Fruit fly (Drosophila melanogaster) whole organism, embryonic: ENCODE results near the gene niki.
A peak's percentile ranks its signal among the peaks of the same experiment; 100 is the strongest.

ENCODE experiments used
- Bdp1 ChIP-seq: fragments of 200-800 bp; sonication (Bioruptor generic); optimal IDR thresholded peaks from 3 replicates; lab custom pipeline; 2016; ENCODE audit warnings: missing biosample characterization, missing genetic modification characterization
- Blimp-1 ChIP-seq: fragments of 200-800 bp; sonication (Bioruptor generic); optimal IDR thresholded peaks from 3 replicates; lab custom pipeline; 2018; ENCODE audit warnings: missing biosample characterization, missing genetic modification characterization, mild to moderate bottlenecking, moderate library complexity, missing genetic modification reagents
- CG10431 ChIP-seq: fragments of 200-800 bp; sonication (Bioruptor generic); optimal IDR thresholded peaks from 3 replicates; lab custom pipeline; 2018; ENCODE audit warnings: missing biosample characterization, mild to moderate bottlenecking, missing genetic modification characterization
- CG11398 ChIP-seq: fragments of 200-800 bp; sonication (Bioruptor generic); optimal IDR thresholded peaks from 2 replicates; lab custom pipeline; 2016; ENCODE audit warnings: missing biosample characterization, missing genetic modification characterization
- CG12659 ChIP-seq: fragments of 200-800 bp; sonication (Bioruptor generic); optimal IDR thresholded peaks from 3 replicates; lab custom pipeline; 2017; ENCODE audit warnings: mild to moderate bottlenecking, missing biosample characterization, missing genetic modification reagents, missing genetic modification characterization
- CG12769 ChIP-seq: fragments of 200-800 bp; sonication (Bioruptor generic); optimal IDR thresholded peaks from 2 replicates; lab custom pipeline; 2019; ENCODE audit warnings: missing biosample characterization, mild to moderate bottlenecking, missing genetic modification characterization, moderate library complexity
- CG12942 ChIP-seq: fragments of 200-800 bp; sonication (Bioruptor generic); optimal IDR thresholded peaks from 3 replicates; lab custom pipeline; 2016; ENCODE audit warnings: missing biosample characterization, missing genetic modification characterization
- CG1602 ChIP-seq: fragments of 200-800 bp; sonication (Bioruptor generic); optimal IDR thresholded peaks from 3 replicates; lab custom pipeline; 2016; ENCODE audit warnings: missing biosample characterization, missing genetic modification characterization
- CG17385 ChIP-seq: fragments of 200-800 bp; sonication (Bioruptor generic); optimal IDR thresholded peaks from 3 replicates; lab custom pipeline; 2018; ENCODE audit warnings: missing biosample characterization, mild to moderate bottlenecking, missing genetic modification characterization
- CG17912 ChIP-seq: fragments of 200-800 bp; sonication (Bioruptor generic); optimal IDR thresholded peaks from 2 replicates; lab custom pipeline; 2018; ENCODE audit warnings: missing biosample characterization, mild to moderate bottlenecking, missing genetic modification characterization
- CG30403 ChIP-seq: fragments of 200-800 bp; sonication (Bioruptor generic); optimal IDR thresholded peaks from 3 replicates; lab custom pipeline; 2016; ENCODE audit warnings: missing biosample characterization, missing genetic modification characterization
- CG30431 ChIP-seq: fragments of 200-800 bp; sonication (Bioruptor generic); optimal IDR thresholded peaks from 2 replicates; lab custom pipeline; 2017; ENCODE audit warnings: missing biosample characterization, missing genetic modification characterization
- CG3726 ChIP-seq: fragments of 200-800 bp; sonication (Bioruptor generic); IDR thresholded peaks from 3 replicates; pipeline ENCODE4, ENCODE4 v1.3.6; 2022; ENCODE audit warnings: missing biosample characterization, missing genetic modification characterization
- CG3847 ChIP-seq: fragments of 200-800 bp; sonication (Bioruptor generic); IDR thresholded peaks from 2 replicates; pipeline ENCODE4 v1.3.6; 2022; ENCODE audit warnings: missing biosample characterization, missing genetic modification characterization
- CG4360 ChIP-seq: fragments of 200-800 bp; sonication (Bioruptor generic); IDR thresholded peaks from 2 replicates; pipeline ENCODE4 v1.3.6; 2022; ENCODE audit warnings: missing biosample characterization, missing genetic modification characterization
- CG6683 ChIP-seq: fragments of 200-800 bp; sonication (Bioruptor generic); optimal IDR thresholded peaks from 2 replicates; lab custom pipeline; 2017; ENCODE audit warnings: missing biosample characterization, mild to moderate bottlenecking, missing genetic modification characterization, missing genetic modification reagents
- CG7839 ChIP-seq: fragments of 200-800 bp; sonication (Bioruptor generic); optimal IDR thresholded peaks from 3 replicates; lab custom pipeline; 2018; ENCODE audit warnings: missing biosample characterization, mild to moderate bottlenecking, missing genetic modification characterization, moderate library complexity
- CG9727 ChIP-seq: fragments of 200-800 bp; sonication (Bioruptor generic); optimal IDR thresholded peaks from 3 replicates; lab custom pipeline; 2017; ENCODE audit warnings: missing biosample characterization, mild to moderate bottlenecking, missing genetic modification characterization
- Dbx ChIP-seq: fragments of 200-800 bp; sonication (Bioruptor generic); IDR thresholded peaks from 3 replicates; pipeline ENCODE4 v1.3.6; 2022; ENCODE audit warnings: missing biosample characterization, missing genetic modification characterization
- HLH54F ChIP-seq: fragments of 200-800 bp; sonication (Bioruptor generic); optimal IDR thresholded peaks from 3 replicates; lab custom pipeline; 2016; ENCODE audit warnings: missing biosample characterization, missing genetic modification characterization
- HLHmδ ChIP-seq: fragments of 200-800 bp; sonication (Bioruptor generic); optimal IDR thresholded peaks from 2 replicates; lab custom pipeline; 2018; ENCODE audit warnings: missing biosample characterization, mild to moderate bottlenecking, missing genetic modification characterization, moderate library complexity
- Hr3 ChIP-seq: fragments of 200-800 bp; sonication (Bioruptor generic); optimal IDR thresholded peaks from 3 replicates; lab custom pipeline; 2016; ENCODE audit warnings: missing biosample characterization, missing genetic modification characterization
- Meics ChIP-seq: fragments of 200-800 bp; sonication (Bioruptor generic); optimal IDR thresholded peaks from 2 replicates; lab custom pipeline; 2017; ENCODE audit warnings: missing biosample characterization, mild to moderate bottlenecking, missing genetic modification characterization
- Myb ChIP-seq: fragments of 200-800 bp; sonication (Bioruptor generic); optimal IDR thresholded peaks from 2 replicates; lab custom pipeline; 2016; ENCODE audit warnings: missing biosample characterization, missing genetic modification characterization
- NC2α ChIP-seq: fragments of 200-800 bp; sonication (Bioruptor generic); optimal IDR thresholded peaks from 2 replicates; lab custom pipeline; 2016; ENCODE audit warnings: missing biosample characterization, missing genetic modification characterization
- NfI ChIP-seq: fragments of 200-800 bp; sonication (Bioruptor generic); optimal IDR thresholded peaks from 3 replicates; lab custom pipeline; 2018; ENCODE audit warnings: missing biosample characterization, mild to moderate bottlenecking, missing genetic modification characterization, moderate library complexity
- Poxn ChIP-seq: fragments of 200-800 bp; sonication (Bioruptor generic); IDR thresholded peaks from 2 replicates; pipeline ENCODE4 v1.3.6; 2022; ENCODE audit warnings: missing biosample characterization, missing genetic modification characterization
- Trl ChIP-seq, 3 experiments: fragments of >200 bp in 2 of 3; fragments of 200-800 bp in 1 of 3; sonication (Bioruptor generic) in 1 of 3; optimal IDR thresholded peaks; 2 replicates in 1 of 3; 3 replicates in 2 of 3; lab custom pipeline; 2016 to 2017; ENCODE audit warnings: missing biosample characterization in 1 of 3, missing genetic modification characterization in 1 of 3
- Vsx1 ChIP-seq: fragments of 200-800 bp; sonication (Bioruptor generic); optimal IDR thresholded peaks from 2 replicates; lab custom pipeline; 2017; ENCODE audit warnings: missing biosample characterization, mild to moderate bottlenecking, missing genetic modification characterization, missing genetic modification reagents
- Xrp1 ChIP-seq: fragments of 200-800 bp; sonication (Bioruptor generic); IDR thresholded peaks from 2 replicates; pipeline ENCODE4 v1.3.6; 2022; ENCODE audit warnings: missing biosample characterization, missing genetic modification characterization
- abd-A ChIP-seq: fragments of 200-800 bp; sonication (Bioruptor generic); optimal IDR thresholded peaks from 3 replicates; lab custom pipeline; 2019; ENCODE audit warnings: missing biosample characterization, mild to moderate bottlenecking, missing genetic modification characterization, moderate library complexity
- aop ChIP-seq: fragments of 200-800 bp; sonication (Bioruptor generic); IDR thresholded peaks from 2 replicates; pipeline ENCODE4 v1.3.6; 2022; ENCODE audit warnings: missing biosample characterization, missing genetic modification characterization
- br ChIP-seq: fragments of >200 bp; optimal IDR thresholded peaks from 2 replicates; lab custom pipeline; 2017
- btn ChIP-seq: fragments of 200-800 bp; sonication (Bioruptor generic); optimal IDR thresholded peaks from 2 replicates; lab custom pipeline; 2016; ENCODE audit warnings: missing biosample characterization, missing genetic modification characterization
- chinmo ChIP-seq: fragments of 200-800 bp; sonication (Bioruptor generic); IDR thresholded peaks from 4 replicates; pipeline ENCODE4 v1.3.6; 2022; ENCODE audit warnings: missing biosample characterization, missing genetic modification characterization; ENCODE audit not compliant: partially characterized antibody
- cwo ChIP-seq: fragments of 200-800 bp; sonication (Bioruptor generic); optimal IDR thresholded peaks from 3 replicates; lab custom pipeline; 2017; ENCODE audit warnings: missing biosample characterization, missing genetic modification characterization, mild to moderate bottlenecking, moderate library complexity, missing genetic modification reagents
- ems ChIP-seq: fragments of 200-800 bp; sonication (Bioruptor generic); optimal IDR thresholded peaks from 3 replicates; lab custom pipeline; 2016; ENCODE audit warnings: missing biosample characterization, missing genetic modification characterization
- ewg ChIP-seq: fragments of 200-800 bp; sonication (Bioruptor generic); optimal IDR thresholded peaks from 3 replicates; lab custom pipeline; 2017; ENCODE audit warnings: mild to moderate bottlenecking, missing biosample characterization, missing genetic modification reagents, missing genetic modification characterization
- fd102C ChIP-seq: fragments of 200-800 bp; sonication (Bioruptor generic); optimal IDR thresholded peaks from 2 replicates; lab custom pipeline; 2018; ENCODE audit warnings: missing biosample characterization, mild to moderate bottlenecking, missing genetic modification characterization, moderate library complexity
- gce ChIP-seq: fragments of 200-800 bp; sonication (Bioruptor generic); IDR thresholded peaks from 3 replicates; pipeline ENCODE4 v1.3.6; 2022; ENCODE audit warnings: missing biosample characterization, missing genetic modification characterization
- ind ChIP-seq: fragments of 200-800 bp; sonication (Bioruptor generic); optimal IDR thresholded peaks from 3 replicates; lab custom pipeline; 2016; ENCODE audit warnings: missing biosample characterization, missing genetic modification characterization
- jigr1 ChIP-seq: fragments of 200-800 bp; sonication (Bioruptor generic); IDR thresholded peaks from 3 replicates; pipeline ENCODE4 v1.3.6; 2022; ENCODE audit warnings: missing biosample characterization, missing genetic modification characterization
- lilli ChIP-seq: fragments of 200-800 bp; sonication (Bioruptor generic); optimal IDR thresholded peaks from 3 replicates; lab custom pipeline; 2016; ENCODE audit warnings: missing biosample characterization, missing genetic modification characterization
- mirr ChIP-seq: fragments of 200-800 bp; sonication (Bioruptor generic); optimal IDR thresholded peaks from 3 replicates; lab custom pipeline; 2018; ENCODE audit warnings: missing biosample characterization, mild to moderate bottlenecking, missing genetic modification characterization
- oc ChIP-seq: fragments of 200-800 bp; sonication (Bioruptor generic); optimal IDR thresholded peaks from 2 replicates; lab custom pipeline; 2018; ENCODE audit warnings: missing biosample characterization, mild to moderate bottlenecking, missing genetic modification characterization, moderate library complexity
- pfk ChIP-seq: fragments of 200-800 bp; sonication (Bioruptor generic); optimal IDR thresholded peaks from 2 replicates; lab custom pipeline; 2018; ENCODE audit warnings: missing biosample characterization, mild to moderate bottlenecking, missing genetic modification characterization, moderate library complexity
- psq ChIP-seq: fragments of 200-800 bp; sonication (Bioruptor generic); optimal IDR thresholded peaks from 2 replicates; lab custom pipeline; 2017; ENCODE audit warnings: missing biosample characterization, missing genetic modification characterization
- repo ChIP-seq: fragments of 200-800 bp; sonication (Bioruptor generic); optimal IDR thresholded peaks from 2 replicates; lab custom pipeline; 2016; ENCODE audit warnings: missing biosample characterization, missing genetic modification characterization
- rib ChIP-seq: fragments of 200-800 bp; sonication (Bioruptor generic); IDR thresholded peaks from 2 replicates; pipeline ENCODE4 v1.3.6; 2022; ENCODE audit warnings: missing biosample characterization, missing genetic modification characterization
- so ChIP-seq: fragments of 200-800 bp; sonication (Bioruptor generic); IDR thresholded peaks from 3 replicates; pipeline ENCODE4 v1.3.6; 2022; ENCODE audit warnings: missing biosample characterization, missing genetic modification characterization

niki gene

dm6 chr3R:24813637-24814301, 11.7 kb downstream of the niki start, which contains the start of the genes lili and CG34150 (continued):
- TF ChIP-seq jigr1 (peak; percentile 36; the same call in 1 of the 3 replicates), rib (GFP tag; lab: Robert Waterston, UW) (no peak), CG4360 (GFP tag; lab: Robert Waterston, UW) (no peak), so (GFP tag; lab: Robert Waterston, UW) (no peak), Blimp-1 (GFP tag; lab: Kevin White, UChicago) (peak; percentile 76), CG11398 (GFP tag; lab: Kevin White, UChicago) (no peak), CG17385 (peak; percentile 63), Bdp1 (peak; percentile 61), CG17912 (GFP tag; lab: Kevin White, UChicago) (no peak), ems (GFP tag; lab: Kevin White, UChicago) (peak; percentile 70), NC2α (no peak), Xrp1 (GFP tag; lab: Robert Waterston, UW) (peak; percentile 73; the same call in 1 of the 2 replicates), HLH54F (peak; percentile 75), btn (GFP tag; lab: Kevin White, UChicago) (no peak), cwo (GFP tag; lab: Kevin White, UChicago) (peak; percentile 40), CG30403 (GFP tag; lab: Kevin White, UChicago) (peak; percentile 85), psq (GFP tag; lab: Kevin White, UChicago) (peak; percentile 57), NfI (GFP tag; lab: Kevin White, UChicago) (peak; percentile 69), gce (no peak), CG30431 (GFP tag; lab: Kevin White, UChicago) (no peak), Meics (peak; percentile 52), ewg (peak; percentile 51), CG3726 (GFP tag; lab: Robert Waterston, UW) (0 out of 3 replicates have a peak, but pooled peaks have one; percentile 31), Poxn (GFP tag; lab: Robert Waterston, UW) (no peak), CG12942 (GFP tag; lab: Kevin White, UChicago) (peak; percentile 74), CG12659 (GFP tag; lab: Kevin White, UChicago) (peak; percentile 80), br (no peak), Trl (optimal IDR thresholded peaks at IDR 0.05; lab: Kevin White, UChicago) (no peak), Trl (GFP tag; optimal IDR thresholded peaks at IDR 0.05; lab: Kevin White, UChicago) (peak; percentile 80), CG6683 (GFP tag; lab: Kevin White, UChicago) (no peak), CG3847 (peak; percentile 89), aop (GFP tag; lab: Robert Waterston, UW) (no peak), oc (tag; lab: Kevin White, UChicago) (no peak), CG10431 (GFP tag; lab: Kevin White, UChicago) (peak; percentile 30), pfk (GFP tag; lab: Kevin White, UChicago) (no peak), CG9727 (peak; percentile 72), Vsx1 (GFP tag; lab: Kevin White, UChicago) (no peak), CG12769 (tag; lab: Kevin White, UChicago) (no peak), mirr (no peak), CG1602 (GFP tag; lab: Kevin White, UChicago) (peak; percentile 70), repo (GFP tag; lab: Kevin White, UChicago) (peak; percentile 53), ind (GFP tag; lab: Kevin White, UChicago) (peak; percentile 73), Myb (GFP tag; lab: Kevin White, UChicago) (peak; percentile 44), CG7839 (tag; lab: Kevin White, UChicago) (peak; percentile 74), chinmo (GFP tag; lab: Robert Waterston, UW) (no peak), Hr3 (peak; percentile 74), HLHmδ (no peak), lilli (GFP tag; lab: Kevin White, UChicago) (peak; percentile 88), abd-A (tag; lab: Kevin White, UChicago) (no peak), fd102C (GFP tag; lab: Kevin White, UChicago) (no peak), Dbx (GFP tag; lab: Robert Waterston, UW) (peak; percentile 82)
